Fruit fly (Drosophila melanogaster) S2 (cell line): ENCODE data around the gene CG44174.

Experiments
- CG8478 ChIP-seq: fragments of >200 bp; optimal IDR thresholded peaks from 2 replicates; lab custom pipeline; 2018
- CTCF ChIP-seq, 2 experiments: fragments of >200 bp; optimal IDR thresholded peaks; 2 replicates each; lab custom pipeline; 2018

Gene CG44174

DNA sequence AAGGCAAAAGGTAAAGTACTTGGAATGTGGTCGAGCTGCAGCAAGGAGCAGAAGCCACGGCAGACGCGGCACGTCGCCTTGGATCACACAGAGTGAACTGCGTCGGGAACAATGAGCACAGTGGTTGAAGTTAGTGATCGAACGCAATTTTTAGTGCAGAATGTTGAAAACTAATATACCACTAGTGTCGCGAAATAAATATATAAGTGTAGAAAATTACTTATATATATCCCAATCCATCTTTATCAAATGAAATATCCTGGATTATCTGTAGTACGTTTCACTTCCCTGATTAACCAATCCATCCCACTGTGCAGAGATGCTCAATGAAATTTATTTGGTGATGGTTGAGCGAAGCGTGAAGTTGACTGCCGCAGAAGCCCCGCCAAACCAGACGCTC lies 11.0 kb downstream of the CG44174 start:
- TF ChIP-seq CTCF (optimal IDR thresholded peaks at IDR 0.05; lab: Kevin White, UChicago) (no peak), CG8478 (no peak)

dm6 chr3R:19283514-19283913 lies 14.0 kb downstream of the CG44174 start:
- TF ChIP-seq CTCF (optimal IDR thresholded peaks at IDR 0.05; lab: Kevin White, UChicago): no peak
- no peak for TF ChIP-seq CG8478

DNA sequence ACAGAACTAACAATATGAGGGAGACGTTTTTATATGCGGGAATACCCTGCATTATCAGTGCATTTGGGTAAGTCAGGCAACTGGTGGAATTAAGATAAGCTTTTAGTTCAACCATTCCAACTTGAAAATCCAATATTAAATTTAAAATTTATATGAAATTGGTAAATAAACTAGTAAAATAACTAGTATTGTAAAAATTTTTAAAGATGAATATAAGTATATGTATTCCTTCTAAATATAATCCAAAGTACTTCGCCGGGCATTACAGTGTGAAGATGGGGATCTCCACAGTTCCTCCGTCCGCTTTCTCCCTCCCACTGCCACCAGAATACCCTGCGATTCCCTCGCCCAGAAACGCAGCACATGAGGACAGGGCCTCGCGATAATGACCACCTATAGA lies 14.7 kb downstream of the CG44174 start:
- TF ChIP-seq CG8478 (no peak), CTCF (optimal IDR thresholded peaks at IDR 0.05; lab: Kevin White, UChicago) (no peak)

DNA sequence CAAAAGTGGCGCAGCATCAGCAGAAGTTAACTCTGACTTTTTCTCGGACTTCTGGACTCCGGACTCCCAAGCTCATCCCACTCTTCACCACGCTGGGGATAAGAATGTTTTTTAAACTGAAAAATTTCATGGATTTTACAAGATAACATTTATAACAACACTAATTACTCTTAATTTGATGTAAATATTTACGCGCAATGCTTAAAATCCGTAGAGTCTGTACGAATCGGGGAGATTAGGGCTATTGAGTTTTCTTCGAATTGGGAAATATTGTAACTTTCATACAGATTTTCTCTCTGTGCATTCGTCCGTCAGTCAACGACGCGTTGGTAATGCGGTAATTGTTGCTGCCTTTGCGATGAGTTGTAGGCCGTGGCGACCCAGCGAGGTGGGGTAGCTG lies 15.3 kb downstream of the CG44174 start:
- TF ChIP-seq CG8478: no peak
- TF ChIP-seq CTCF (optimal IDR thresholded peaks at IDR 0.05; lab: Kevin White, UChicago): no peak

dm6 chr3R:19276135-19276534 lies 21.4 kb downstream of the CG44174 start:
- no peak for TF ChIP-seq CG8478
- TF ChIP-seq CTCF (optimal IDR thresholded peaks at IDR 0.05; lab: Kevin White, UChicago): no peak

dm6 chr3R:19274028-19274427 lies 23.5 kb downstream of the CG44174 start:
- TF ChIP-seq CTCF (optimal IDR thresholded peaks at IDR 0.05; lab: Kevin White, UChicago): no peak
- no peak for TF ChIP-seq CG8478

dm6 chr3R:19271125-19271524 lies 26.4 kb downstream of the CG44174 start:
- TF ChIP-seq CG8478 (no peak), CTCF (optimal IDR thresholded peaks at IDR 0.05; lab: Kevin White, UChicago) (peak; percentile 59 to 67)

dm6 chr3R:19264789-19265188 lies 32.7 kb downstream of the CG44174 start:
- TF ChIP-seq CTCF (optimal IDR thresholded peaks at IDR 0.05; lab: Kevin White, UChicago) (no peak), CG8478 (no peak)

DNA sequence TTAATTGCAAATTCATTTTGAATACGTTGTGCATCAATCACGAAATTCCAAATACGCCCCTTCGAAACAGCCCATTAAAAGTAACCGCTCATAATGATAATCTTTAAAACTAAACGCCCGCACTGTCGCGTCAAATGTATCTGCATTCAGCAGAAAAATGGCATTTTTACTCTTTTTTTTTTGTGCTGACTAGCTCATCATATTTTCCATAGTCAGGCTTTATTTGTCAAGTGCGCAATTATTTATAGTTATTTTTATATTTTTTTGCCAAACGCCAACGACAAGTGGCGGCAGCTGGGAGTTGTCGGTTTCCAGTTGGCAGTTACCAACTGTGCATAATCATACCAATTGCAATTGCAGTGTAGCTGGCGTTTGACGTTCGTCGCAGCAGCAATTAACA lies 41.0 kb downstream of the CG44174 start, which contains the start of gene CG14280:
TSS of gene CG14280 (plus strand) at position 301 of the 400 bp plus-strand sequence.
- no peak for TF ChIP-seq CTCF (optimal IDR thresholded peaks at IDR 0.05; lab: Kevin White, UChicago)
- TF ChIP-seq CG8478: no peak

- no peak for TF ChIP-seq CTCF (optimal IDR thresholded peaks at IDR 0.05; lab: Kevin White, UChicago)
- no peak for TF ChIP-seq CG8478
Observed at dm6 chr3R:19255255-19255654, 42.2 kb downstream of the CG44174 start.

dm6 chr3R:19253975-19254374 lies 43.5 kb downstream of the CG44174 start:
- TF ChIP-seq CG8478 (no peak), CTCF (optimal IDR thresholded peaks at IDR 0.05; lab: Kevin White, UChicago) (no peak)

DNA sequence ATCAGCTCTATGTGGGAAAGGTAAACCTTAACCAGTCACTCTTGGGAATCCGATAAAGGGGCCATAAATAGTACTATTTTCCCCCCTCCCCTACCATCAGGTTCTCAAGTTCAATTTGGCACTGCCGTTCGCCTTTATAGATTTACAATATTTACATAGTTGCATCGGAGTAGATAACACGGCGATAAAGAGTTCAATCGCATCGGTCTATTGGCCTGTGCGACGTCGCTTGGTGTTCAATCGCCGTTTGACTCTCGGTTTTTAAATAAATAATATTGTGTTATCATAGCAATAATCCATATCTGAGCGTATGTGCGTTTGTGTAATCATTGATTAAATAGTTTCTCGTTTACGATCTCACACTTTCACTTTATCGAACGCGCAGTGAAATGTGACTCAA lies 47.4 kb downstream of the CG44174 start:
- TF ChIP-seq CTCF (optimal IDR thresholded peaks at IDR 0.05; lab: Kevin White, UChicago): no peak
- TF ChIP-seq CG8478: no peak

- TF ChIP-seq CTCF (optimal IDR thresholded peaks at IDR 0.05; lab: Kevin White, UChicago): no peak
- TF ChIP-seq CG8478: no peak
Observed at dm6 chr3R:19248036-19248435, 49.5 kb downstream of the CG44174 start, which contains the start of gene CG5217. Gene CG5217 (minus strand): TSS chr3R:19248136.
